Fruit fly (Drosophila melanogaster): ENCODE measurements around the gene CG6664.

- TF ChIP-seq CTCF (optimal IDR thresholded peaks at IDR 0.05) (no peak), CG8478 (optimal IDR thresholded peaks at IDR 0.05) (no peak)
These were observed 15.7 kb downstream of the CG6664 start for dm6 chr3L:17000289-17000688.

Measured in S2 (cell line).